Worm (Caenorhabditis elegans) whole organism, midembryonic: Measurements from ENCODE around the gene F18E9.3.

ENCODE experiments used
- T22C8.4 ChIP-seq: fragments of 200-800 bp; sonication (Bioruptor generic); IDR thresholded peaks from 2 replicates; pipeline ENCODE4 v1.3.6; 2022; ENCODE audit warnings: missing genetic modification characterization, missing compliant biosample characterization
- cog-1 ChIP-seq: sonication (generic microtip); optimal IDR thresholded peaks from 2 replicates; lab custom pipeline; 2016; ENCODE audit warnings: missing genetic modification characterization, missing compliant biosample characterization
- flt-1 ChIP-seq: fragments of 200-800 bp; sonication (Bioruptor generic); IDR thresholded peaks from 2 replicates; pipeline ENCODE4 v1.3.6; 2022; ENCODE audit warnings: missing genetic modification characterization, missing compliant biosample characterization
- klf-2 ChIP-seq: fragments of 200-800 bp; sonication (Bioruptor generic); conservative IDR thresholded peaks from 2 replicates; pipeline ENCODE4 v1.3.6; 2022; ENCODE audit warnings: missing genetic modification reagents, missing genetic modification characterization, missing compliant biosample characterization
- med-1 ChIP-seq: sonication (generic microtip); optimal IDR thresholded peaks from 2 replicates; lab custom pipeline; 2017; ENCODE audit warnings: missing genetic modification characterization, mild to moderate bottlenecking, missing compliant biosample characterization, antibody characterized with exemption, missing genetic modification reagents; ENCODE audit not compliant: insufficient read depth
- ref-1 ChIP-seq: fragments of 200-800 bp; sonication (Bioruptor generic); conservative IDR thresholded peaks from 2 replicates; pipeline ENCODE4 v1.3.6; 2022; ENCODE audit warnings: missing genetic modification reagents, missing genetic modification characterization, missing compliant biosample characterization
- tab-1 ChIP-seq: fragments of 200-800 bp; sonication (Bioruptor generic); IDR thresholded peaks from 2 replicates; pipeline ENCODE4 v1.3.6; 2022; ENCODE audit warnings: missing genetic modification characterization, missing compliant biosample characterization
- ztf-23 ChIP-seq: fragments of 200-800 bp; sonication (Bioruptor generic); IDR thresholded peaks from 2 replicates; pipeline ENCODE4 v1.3.6; 2022; ENCODE audit warnings: missing genetic modification reagents, missing genetic modification characterization, missing compliant biosample characterization
- ztf-29 ChIP-seq: fragments of 200-800 bp; sonication (Bioruptor generic); IDR thresholded peaks from 2 replicates; pipeline ENCODE4 v1.3.6; 2022; ENCODE audit warnings: missing genetic modification reagents, missing genetic modification characterization, missing compliant biosample characterization

F18E9.3 gene

ce11 chrX:8638679-8639184, 52.8 kb downstream of the F18E9.3 start:
- TF ChIP-seq ztf-23 (GFP tag; lab: Robert Waterston, UW), result no peak; the same call in 1 of the 2 replicates
- peak; percentile 69 for TF ChIP-seq klf-2 (GFP tag; lab: Robert Waterston, UW)
- TF ChIP-seq tab-1 (GFP tag; lab: Robert Waterston, UW), result peak; percentile 83
- TF ChIP-seq flt-1 (GFP tag; lab: Robert Waterston, UW), result peak; percentile 91
- no peak for TF ChIP-seq ztf-29 (GFP tag; lab: Robert Waterston, UW)
- TF ChIP-seq cog-1 (tag; lab: Kevin White, UChicago), result no peak
- peak; percentile 64 for TF ChIP-seq ref-1 (GFP tag; lab: Robert Waterston, UW)
- TF ChIP-seq med-1 (GFP tag; lab: Kevin White, UChicago), result peak; percentile 43
- no peak; the same call in none of the 2 replicates for TF ChIP-seq T22C8.4 (GFP tag; lab: Robert Waterston, UW)
